Fruit fly (Drosophila melanogaster) whole organism, embryonic: ENCODE measurements around the gene caup.

Experiments used
- Adf1 ChIP-seq: fragments of 200-800 bp; sonication (Bioruptor generic); IDR thresholded peaks from 2 replicates; pipeline ENCODE4 v1.3.6; 2022; ENCODE audit warnings: missing biosample characterization, missing genetic modification characterization
- Bgb ChIP-seq: fragments of 200-800 bp; sonication (Bioruptor generic); IDR thresholded peaks from 2 replicates; pipeline ENCODE4 v1.3.6; 2022; ENCODE audit warnings: missing biosample characterization, missing genetic modification characterization; ENCODE audit not compliant: partially characterized antibody
- CG10321 ChIP-seq: fragments of 200-800 bp; sonication (Bioruptor generic); IDR thresholded peaks from 2 replicates; pipeline ENCODE4 v1.3.6; 2022; ENCODE audit warnings: missing biosample characterization, missing genetic modification characterization
- CG10431 ChIP-seq: fragments of 200-800 bp; sonication (Bioruptor generic); optimal IDR thresholded peaks from 3 replicates; lab custom pipeline; 2018; ENCODE audit warnings: missing biosample characterization, mild to moderate bottlenecking, missing genetic modification characterization
- CG11093 ChIP-seq: fragments of 200-800 bp; sonication (Bioruptor generic); IDR thresholded peaks from 3 replicates; pipeline ENCODE4 v1.3.6; 2022; ENCODE audit warnings: missing biosample characterization, missing genetic modification characterization
- CG17829 ChIP-seq: fragments of 200-800 bp; optimal IDR thresholded peaks from 2 replicates; lab custom pipeline; 2019; ENCODE audit warnings: missing biosample characterization, mild to moderate bottlenecking, missing genetic modification characterization, moderate library complexity
- CG18262 ChIP-seq: fragments of 200-800 bp; optimal IDR thresholded peaks from 3 replicates; lab custom pipeline; 2019; ENCODE audit warnings: missing biosample characterization, mild to moderate bottlenecking, missing genetic modification characterization, moderate library complexity
- CG2712 ChIP-seq: fragments of 200-800 bp; optimal IDR thresholded peaks from 3 replicates; lab custom pipeline; 2019; ENCODE audit warnings: missing biosample characterization, mild to moderate bottlenecking, missing genetic modification characterization, moderate library complexity
- CG31441 ChIP-seq: fragments of 200-800 bp; sonication (Bioruptor generic); IDR thresholded peaks from 2 replicates; pipeline ENCODE4 v1.3.6; 2022; ENCODE audit warnings: missing biosample characterization, missing genetic modification characterization
- CG3163 ChIP-seq: fragments of 200-800 bp; sonication (Bioruptor generic); optimal IDR thresholded peaks from 3 replicates; lab custom pipeline; 2016; ENCODE audit warnings: missing biosample characterization, missing genetic modification characterization
- CG4360 ChIP-seq: fragments of 200-800 bp; sonication (Bioruptor generic); IDR thresholded peaks from 2 replicates; pipeline ENCODE4 v1.3.6; 2022; ENCODE audit warnings: missing biosample characterization, missing genetic modification characterization
- CG5180 ChIP-seq: fragments of 200-800 bp; sonication (Bioruptor generic); optimal IDR thresholded peaks from 3 replicates; lab custom pipeline; 2017; ENCODE audit warnings: missing biosample characterization, missing genetic modification characterization, mild to moderate bottlenecking, moderate library complexity, missing genetic modification reagents
- CG8478 ChIP-seq: fragments of >200 bp; optimal IDR thresholded peaks from 2 replicates; lab custom pipeline; 2018
- CG8924 ChIP-seq: fragments of 200-800 bp; optimal IDR thresholded peaks from 3 replicates; lab custom pipeline; 2019; ENCODE audit warnings: missing biosample characterization, mild to moderate bottlenecking, missing genetic modification characterization, moderate library complexity
- CoRest ChIP-seq: fragments of 200-800 bp; sonication (Bioruptor generic); optimal IDR thresholded peaks from 3 replicates; lab custom pipeline; 2018; ENCODE audit warnings: missing biosample characterization, mild to moderate bottlenecking, missing genetic modification characterization, moderate library complexity
- D ChIP-seq, 2 experiments: fragments of 200-800 bp in 1 of 2; fragments of >200 bp in 1 of 2; sonication (Bioruptor generic) in 1 of 2; optimal IDR thresholded peaks; 2 replicates in 1 of 2; 3 replicates in 1 of 2; lab custom pipeline; 2017; ENCODE audit warnings: mild to moderate bottlenecking in 1 of 2, missing biosample characterization in 1 of 2, missing genetic modification characterization in 1 of 2, missing genetic modification reagents in 1 of 2
- ERR ChIP-seq: fragments of 200-800 bp; sonication (Bioruptor generic); optimal IDR thresholded peaks from 2 replicates; lab custom pipeline; 2016; ENCODE audit warnings: missing biosample characterization, missing genetic modification characterization
- Elba2 ChIP-seq: fragments of 200-800 bp; sonication (Bioruptor generic); optimal IDR thresholded peaks from 3 replicates; lab custom pipeline; 2016; ENCODE audit warnings: missing biosample characterization, missing genetic modification characterization
- Fer3 ChIP-seq: fragments of 200-800 bp; sonication (Bioruptor generic); optimal IDR thresholded peaks from 2 replicates; lab custom pipeline; 2018; ENCODE audit warnings: missing biosample characterization, mild to moderate bottlenecking, missing genetic modification characterization, moderate library complexity
- HLH4C ChIP-seq: fragments of 200-800 bp; sonication (Bioruptor generic); IDR thresholded peaks from 3 replicates; pipeline ENCODE4 v1.3.6; 2022; ENCODE audit warnings: missing biosample characterization, missing genetic modification characterization; ENCODE audit not compliant: partially characterized antibody
- Hey ChIP-seq: fragments of 200-800 bp; sonication (Bioruptor generic); optimal IDR thresholded peaks from 3 replicates; lab custom pipeline; 2018; ENCODE audit warnings: missing biosample characterization, mild to moderate bottlenecking, missing genetic modification characterization
- Hsf ChIP-seq: fragments of 200-800 bp; sonication (Bioruptor generic); optimal IDR thresholded peaks from 3 replicates; lab custom pipeline; 2016; ENCODE audit warnings: missing biosample characterization, missing genetic modification characterization
- Kr ChIP-seq: fragments of 200-800 bp; sonication (Bioruptor generic); optimal IDR thresholded peaks from 2 replicates; lab custom pipeline; 2017; ENCODE audit warnings: missing biosample characterization, mild to moderate bottlenecking, missing genetic modification characterization
- Nf-YA ChIP-seq: fragments of 200-800 bp; sonication (Bioruptor generic); IDR thresholded peaks from 2 replicates; pipeline ENCODE4 v1.3.6; 2022; ENCODE audit warnings: missing biosample characterization, missing genetic modification characterization
- Trl ChIP-seq, 3 experiments: fragments of >200 bp in 2 of 3; fragments of 200-800 bp in 1 of 3; sonication (Bioruptor generic) in 1 of 3; optimal IDR thresholded peaks; 2 replicates in 1 of 3; 3 replicates in 2 of 3; lab custom pipeline; 2016 to 2017; ENCODE audit warnings: missing biosample characterization in 1 of 3, missing genetic modification characterization in 1 of 3
- abd-A ChIP-seq: fragments of 200-800 bp; sonication (Bioruptor generic); optimal IDR thresholded peaks from 3 replicates; lab custom pipeline; 2019; ENCODE audit warnings: missing biosample characterization, mild to moderate bottlenecking, missing genetic modification characterization, moderate library complexity
- ara ChIP-seq: fragments of 200-800 bp; sonication (Bioruptor generic); IDR thresholded peaks from 2 replicates; pipeline ENCODE4 v1.3.6; 2022; ENCODE audit warnings: missing biosample characterization, missing genetic modification characterization
- bbx ChIP-seq: fragments of 200-800 bp; sonication (Bioruptor generic); IDR thresholded peaks from 2 replicates; pipeline ENCODE4 v1.3.6; 2022; ENCODE audit warnings: missing biosample characterization, missing genetic modification characterization; ENCODE audit not compliant: partially characterized antibody
- cg ChIP-seq: fragments of 200-800 bp; sonication (Bioruptor generic); optimal IDR thresholded peaks from 3 replicates; lab custom pipeline; 2019; ENCODE audit warnings: missing biosample characterization, mild to moderate bottlenecking, missing genetic modification characterization, moderate library complexity
- dmrt99B ChIP-seq: fragments of 200-800 bp; sonication (Bioruptor generic); optimal IDR thresholded peaks from 2 replicates; lab custom pipeline; 2018; ENCODE audit warnings: missing biosample characterization, mild to moderate bottlenecking, missing genetic modification characterization, moderate library complexity
- gcm ChIP-seq: fragments of 200-800 bp; sonication (Bioruptor generic); optimal IDR thresholded peaks from 2 replicates; lab custom pipeline; 2019; ENCODE audit warnings: missing biosample characterization, mild to moderate bottlenecking, missing genetic modification characterization, moderate library complexity
- h ChIP-seq: fragments of >200 bp; optimal IDR thresholded peaks from 2 replicates; lab custom pipeline; 2017
- hkb ChIP-seq, 2 experiments: fragments of 200-800 bp in 1 of 2; fragments of >200 bp in 1 of 2; sonication (Bioruptor generic) in 1 of 2; IDR thresholded peaks in 1 of 2; optimal IDR thresholded peaks in 1 of 2; 2 replicates each; pipeline versions ENCODE4 v1.3.6 to Lab custom; 2017 to 2022; ENCODE audit warnings: missing biosample characterization in 1 of 2, missing genetic modification characterization in 1 of 2
- insv ChIP-seq, 2 experiments: fragments of 200-800 bp; sonication (Bioruptor generic); optimal IDR thresholded peaks; 3 replicates each; lab custom pipeline; 2016 to 2018; ENCODE audit warnings: missing biosample characterization in 2 of 2, missing genetic modification characterization in 2 of 2
- knrl ChIP-seq: fragments of 200-800 bp; sonication (Bioruptor generic); IDR thresholded peaks from 3 replicates; pipeline ENCODE4 v1.3.6; 2022; ENCODE audit warnings: missing biosample characterization, missing genetic modification characterization; ENCODE audit not compliant: partially characterized antibody
- lbe ChIP-seq: fragments of 200-800 bp; sonication (Bioruptor generic); optimal IDR thresholded peaks from 2 replicates; lab custom pipeline; 2016; ENCODE audit warnings: missing biosample characterization, mild to moderate bottlenecking, missing genetic modification characterization
- nmo ChIP-seq: fragments of 200-800 bp; sonication (Bioruptor generic); optimal IDR thresholded peaks from 2 replicates; lab custom pipeline; 2018; ENCODE audit warnings: missing biosample characterization, mild to moderate bottlenecking, missing genetic modification characterization, moderate library complexity
- nom ChIP-seq: fragments of 200-800 bp; sonication (Bioruptor generic); optimal IDR thresholded peaks from 2 replicates; lab custom pipeline; 2017; ENCODE audit warnings: missing biosample characterization, missing genetic modification characterization, mild to moderate bottlenecking, moderate library complexity, missing genetic modification reagents
- pho ChIP-seq: fragments of 200-800 bp; sonication (Bioruptor generic); optimal IDR thresholded peaks from 2 replicates; lab custom pipeline; 2016; ENCODE audit warnings: missing biosample characterization, missing genetic modification characterization
- rib ChIP-seq: fragments of 200-800 bp; sonication (Bioruptor generic); IDR thresholded peaks from 2 replicates; pipeline ENCODE4 v1.3.6; 2022; ENCODE audit warnings: missing biosample characterization, missing genetic modification characterization
- sc ChIP-seq, 3 experiments: fragments of >200 bp in 2 of 3; fragments of 200-800 bp in 1 of 3; sonication (Bioruptor generic) in 1 of 3; optimal IDR thresholded peaks; 2 replicates in 2 of 3; 3 replicates in 1 of 3; lab custom pipeline; 2017; ENCODE audit warnings: mild to moderate bottlenecking in 1 of 3, missing biosample characterization in 1 of 3, missing genetic modification characterization in 1 of 3, missing genetic modification reagents in 1 of 3
- sd ChIP-seq: fragments of 200-800 bp; sonication (Bioruptor generic); optimal IDR thresholded peaks from 3 replicates; lab custom pipeline; 2018; ENCODE audit warnings: missing biosample characterization, mild to moderate bottlenecking, missing genetic modification characterization, moderate library complexity
- sens ChIP-seq: fragments of 200-800 bp; sonication (Bioruptor generic); peaks from one replicate; lab custom pipeline; 2016; ENCODE audit warnings: missing biosample characterization, missing genetic modification characterization
- tgo ChIP-seq: fragments of 200-800 bp; sonication (Bioruptor generic); IDR thresholded peaks from 3 replicates; pipeline ENCODE4 v1.3.6; 2022; ENCODE audit warnings: missing biosample characterization, missing genetic modification characterization
- tll ChIP-seq, 2 experiments: fragments of 200-800 bp in 1 of 2; fragments of >200 bp in 1 of 2; sonication (Bioruptor generic) in 1 of 2; optimal IDR thresholded peaks; 2 replicates each; lab custom pipeline; 2017 to 2019; ENCODE audit warnings: missing biosample characterization in 2 of 2, missing genetic modification characterization in 2 of 2, mild to moderate bottlenecking in 1 of 2, moderate library complexity in 1 of 2
- trem ChIP-seq: fragments of 200-800 bp; optimal IDR thresholded peaks from 3 replicates; lab custom pipeline; 2019; ENCODE audit warnings: missing biosample characterization, mild to moderate bottlenecking, missing genetic modification characterization, moderate library complexity
- yki ChIP-seq: fragments of >200 bp; optimal IDR thresholded peaks from 3 replicates; lab custom pipeline; 2018
- z ChIP-seq: fragments of 200-800 bp; sonication (Bioruptor generic); IDR thresholded peaks from 3 replicates; pipeline ENCODE4 v1.3.6; 2022; ENCODE audit warnings: missing biosample characterization, missing genetic modification characterization

caup gene

DNA sequence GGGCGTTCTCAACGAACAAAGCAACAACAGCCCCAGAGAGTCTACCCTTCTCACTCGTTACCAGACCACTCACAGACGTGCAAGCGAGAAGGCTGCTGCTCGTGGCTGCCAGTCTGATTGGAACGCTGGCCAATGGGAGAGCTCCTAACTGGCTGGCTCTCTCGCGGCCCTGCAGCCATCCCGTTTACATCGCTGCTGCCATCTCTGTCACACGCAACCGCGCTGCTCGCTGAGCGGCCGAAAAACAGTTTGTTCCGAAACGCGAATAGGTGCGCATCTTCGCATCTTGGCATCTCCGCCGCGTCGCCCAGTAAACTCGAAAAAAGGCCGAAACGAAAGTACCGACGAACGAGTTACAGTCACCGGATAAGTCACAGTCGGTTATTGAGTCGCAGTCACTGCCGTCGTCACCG, at the start of gene caup (continued):
- TF ChIP-seq nmo: peak; percentile 24
- TF ChIP-seq CG8478: peak; percentile 98
- peak; percentile 86 for TF ChIP-seq Elba2 (GFP tag; lab: Kevin White, UChicago)
- peak; percentile 96 for TF ChIP-seq CG5180
- TF ChIP-seq Bgb (GFP tag; lab: Robert Waterston, UW): peak; percentile 25; the same call in 1 of the 2 replicates
- TF ChIP-seq Hey (tag; lab: Kevin White, UChicago): no peak
- TF ChIP-seq CG11093: no peak
- TF ChIP-seq bbx (GFP tag; lab: Robert Waterston, UW): 0 out of 2 replicates have a peak, but pooled peaks have one; percentile 44
- TF ChIP-seq CG2712 (tag; lab: Kevin White, UChicago): peak; percentile 19
- TF ChIP-seq dmrt99B (tag; lab: Kevin White, UChicago): no peak
- TF ChIP-seq knrl: 0 out of 3 replicates have a peak, but pooled peaks have one; percentile 24
- peak; percentile 87 for TF ChIP-seq CG31441
- no peak for TF ChIP-seq nom (GFP tag; lab: Kevin White, UChicago)
- TF ChIP-seq CG10431 (GFP tag; lab: Kevin White, UChicago): no peak
- TF ChIP-seq gcm: peak; percentile 21
- TF ChIP-seq tgo: no peak
- peak; percentile 19; the same call in 1 of the 2 replicates for TF ChIP-seq rib (GFP tag; lab: Robert Waterston, UW)
- TF ChIP-seq pho (GFP tag; lab: Kevin White, UChicago): no peak
- TF ChIP-seq Nf-YA (GFP tag; lab: Robert Waterston, UW): peak; percentile 100
- TF ChIP-seq CG17829 (tag; lab: Kevin White, UChicago): peak; percentile 50
- TF ChIP-seq CG10321 (GFP tag; lab: Robert Waterston, UW): peak; percentile 98
- peak; percentile 35 to 39 for TF ChIP-seq tll (GFP tag; optimal IDR thresholded peaks at IDR 0.05; lab: Kevin White, UChicago)
- TF ChIP-seq lbe: no peak
- TF ChIP-seq Fer3 (tag; lab: Kevin White, UChicago): no peak
- TF ChIP-seq ERR (GFP tag; lab: Kevin White, UChicago): no peak
- peak; percentile 60 for TF ChIP-seq abd-A (tag; lab: Kevin White, UChicago)
- TF ChIP-seq yki (lab: Kevin White, UChicago): peak; percentile 44
- TF ChIP-seq HLH4C (GFP tag; lab: Robert Waterston, UW): peak; percentile 53; the same call in 1 of the 3 replicates
- TF ChIP-seq ara: peak; percentile 9; the same call in 1 of the 2 replicates
- peak; percentile 86 for TF ChIP-seq D (optimal IDR thresholded peaks at IDR 0.05; lab: Kevin White, UChicago)
- peak; percentile 7 for TF ChIP-seq D (GFP tag; optimal IDR thresholded peaks at IDR 0.05; lab: Kevin White, UChicago)
- peak; percentile 75 to 97 for TF ChIP-seq insv (GFP tag; optimal IDR thresholded peaks at IDR 0.05; lab: Kevin White, UChicago)
- TF ChIP-seq Kr (GFP tag; lab: Kevin White, UChicago): peak; percentile 22
- no peak for TF ChIP-seq sc (optimal IDR thresholded peaks at IDR 0.05; lab: Kevin White, UChicago)
- no peak for TF ChIP-seq sc (GFP tag; optimal IDR thresholded peaks at IDR 0.05; lab: Kevin White, UChicago)
- TF ChIP-seq sd (tag; lab: Kevin White, UChicago): peak; percentile 77
- TF ChIP-seq CoRest (tag; lab: Kevin White, UChicago): peak; percentile 60
- TF ChIP-seq Hsf (GFP tag; lab: Kevin White, UChicago): no peak
- peak; percentile 74 to 87 for TF ChIP-seq Trl (optimal IDR thresholded peaks at IDR 0.05; lab: Kevin White, UChicago)
- peak; percentile 64 for TF ChIP-seq Trl (GFP tag; optimal IDR thresholded peaks at IDR 0.05; lab: Kevin White, UChicago)
- TF ChIP-seq Adf1 (GFP tag; lab: Robert Waterston, UW): peak; percentile 91
- TF ChIP-seq CG4360 (GFP tag; lab: Robert Waterston, UW): peak; percentile 97
- TF ChIP-seq hkb (optimal IDR thresholded peaks at IDR 0.05; lab: Kevin White, UChicago): peak; percentile 32
- peak; percentile 42; the same call in 1 of the 2 replicates for TF ChIP-seq hkb (GFP tag; IDR thresholded peaks at IDR 0.05; lab: Robert Waterston, UW)
- peak; percentile 49 for TF ChIP-seq cg
- peak; percentile 10 for TF ChIP-seq CG8924 (tag; lab: Kevin White, UChicago)
- peak; percentile 16 for TF ChIP-seq trem
- TF ChIP-seq sens (GFP tag; lab: Kevin White, UChicago): peak; percentile 69
- TF ChIP-seq h (lab: Kevin White, UChicago): no peak
- peak; percentile 1 for TF ChIP-seq CG18262 (tag; lab: Kevin White, UChicago)
- TF ChIP-seq CG3163 (GFP tag; lab: Kevin White, UChicago): peak; percentile 27
- TF ChIP-seq z (GFP tag; lab: Robert Waterston, UW): peak; percentile 76
